Worm (Caenorhabditis elegans) whole organism, late embryonic: ENCODE data around the gene F36A4.4.

ENCODE experiments used
- C08G9.2 ChIP-seq: sonication (generic microtip); optimal IDR thresholded peaks from 2 replicates; lab custom pipeline; 2016; ENCODE audit warnings: mild to moderate bottlenecking, missing genetic modification characterization, moderate library complexity, missing compliant biosample characterization
- K02D7.2 ChIP-seq: sonication (generic microtip); optimal IDR thresholded peaks from 2 replicates; lab custom pipeline; 2017; ENCODE audit warnings: mild to moderate bottlenecking, missing genetic modification characterization, missing compliant biosample characterization
- T23F11.4 ChIP-seq: fragments of 200-800 bp; sonication (Bioruptor generic); optimal IDR thresholded peaks from 2 replicates; lab custom pipeline; 2018; ENCODE audit warnings: mild to moderate bottlenecking, missing genetic modification characterization, missing compliant biosample characterization
- Y22D7AL.16 ChIP-seq: sonication (generic microtip); optimal IDR thresholded peaks from 2 replicates; lab custom pipeline; 2016; ENCODE audit warnings: missing genetic modification characterization, missing compliant biosample characterization
- ahr-1 ChIP-seq: sonication (generic microtip); optimal IDR thresholded peaks from 2 replicates; lab custom pipeline; 2016; ENCODE audit warnings: missing genetic modification characterization, missing compliant biosample characterization
- ama-1 ChIP-seq: fragments of 150-350 bp; optimal IDR thresholded peaks from 2 replicates; lab custom pipeline; 2014
- ceh-18 ChIP-seq: sonication (generic microtip); optimal IDR thresholded peaks from 2 replicates; lab custom pipeline; 2016; ENCODE audit warnings: missing genetic modification characterization, missing compliant biosample characterization
- ceh-19 ChIP-seq: fragments of 200-800 bp; sonication (Bioruptor generic); optimal IDR thresholded peaks from 2 replicates; lab custom pipeline; 2018; ENCODE audit warnings: mild to moderate bottlenecking, missing genetic modification characterization, missing compliant biosample characterization
- ceh-30 ChIP-seq: fragments of 150-350 bp; optimal IDR thresholded peaks from 2 replicates; lab custom pipeline; 2014; ENCODE audit warnings: missing biosample characterization, missing genetic modification characterization
- ceh-45 ChIP-seq: fragments of 200-800 bp; sonication (Bioruptor generic); IDR thresholded peaks from 2 replicates; pipeline ENCODE4 v1.3.6; 2022; ENCODE audit warnings: missing genetic modification reagents, missing genetic modification characterization, missing compliant biosample characterization
- ceh-6 ChIP-seq: fragments of 200-800 bp; sonication (Bioruptor generic); optimal IDR thresholded peaks from 2 replicates; lab custom pipeline; 2018; ENCODE audit warnings: mild to moderate bottlenecking, missing genetic modification characterization, missing compliant biosample characterization
- ceh-9 ChIP-seq: sonication (generic microtip); optimal IDR thresholded peaks from 2 replicates; lab custom pipeline; 2016; ENCODE audit warnings: mild to moderate bottlenecking, missing genetic modification characterization, inconsistent platforms, missing compliant biosample characterization
- che-1 ChIP-seq: sonication (generic microtip); optimal IDR thresholded peaks from 2 replicates; lab custom pipeline; 2016; ENCODE audit warnings: mild to moderate bottlenecking, missing genetic modification characterization, missing compliant biosample characterization
- dmd-4 ChIP-seq: sonication (generic microtip); optimal IDR thresholded peaks from 2 replicates; lab custom pipeline; 2016; ENCODE audit warnings: borderline replicate concordance, missing genetic modification characterization, missing compliant biosample characterization
- elt-4 ChIP-seq: sonication (generic microtip); optimal IDR thresholded peaks from 2 replicates; lab custom pipeline; 2016; ENCODE audit warnings: missing genetic modification characterization, missing compliant biosample characterization
- eyg-1 ChIP-seq: sonication (generic microtip); optimal IDR thresholded peaks from 2 replicates; lab custom pipeline; 2016; ENCODE audit warnings: missing genotype, missing genetic modification characterization, missing compliant biosample characterization
- fax-1 ChIP-seq: sonication (generic microtip); optimal IDR thresholded peaks from 2 replicates; lab custom pipeline; 2016; ENCODE audit warnings: missing genotype, missing genetic modification characterization, missing compliant biosample characterization
- fkh-6 ChIP-seq: sonication (generic microtip); optimal IDR thresholded peaks from 2 replicates; lab custom pipeline; 2016; ENCODE audit warnings: missing genetic modification characterization, missing compliant biosample characterization
- hlh-15 ChIP-seq: sonication (generic microtip); optimal IDR thresholded peaks from 2 replicates; lab custom pipeline; 2016; ENCODE audit warnings: missing genetic modification characterization, missing compliant biosample characterization
- hlh-6 ChIP-seq: sonication (generic microtip); optimal IDR thresholded peaks from 2 replicates; lab custom pipeline; 2016; ENCODE audit warnings: missing genotype, missing genetic modification characterization, missing compliant biosample characterization
- madf-2 ChIP-seq: sonication (generic microtip); optimal IDR thresholded peaks from 2 replicates; lab custom pipeline; 2017; ENCODE audit warnings: missing genetic modification characterization, missing compliant biosample characterization
- nfya-1 ChIP-seq: sonication (generic microtip); optimal IDR thresholded peaks from 2 replicates; lab custom pipeline; 2017; ENCODE audit warnings: missing genetic modification characterization, mild to moderate bottlenecking, missing compliant biosample characterization, antibody characterized with exemption, moderate library complexity
- nhr-11 ChIP-seq: fragments of 150-350 bp; optimal IDR thresholded peaks from 2 replicates; lab custom pipeline; 2014; ENCODE audit warnings: missing biosample characterization, missing genetic modification characterization
- nhr-232 ChIP-seq: sonication (generic microtip); optimal IDR thresholded peaks from 2 replicates; lab custom pipeline; 2016; ENCODE audit warnings: missing genetic modification characterization, missing compliant biosample characterization
- odd-2 ChIP-seq: sonication (generic microtip); optimal IDR thresholded peaks from 2 replicates; lab custom pipeline; 2017; ENCODE audit warnings: antibody characterized with exemption, mild to moderate bottlenecking, missing genetic modification characterization, missing compliant biosample characterization
- pag-3 ChIP-seq: sonication (generic microtip); optimal IDR thresholded peaks from 2 replicates; lab custom pipeline; 2016; ENCODE audit warnings: missing compliant biosample characterization, missing genetic modification characterization, borderline replicate concordance
- pax-1 ChIP-seq: fragments of 150-350 bp; optimal IDR thresholded peaks from 2 replicates; lab custom pipeline; 2014; ENCODE audit warnings: missing biosample characterization, missing genetic modification characterization
- pha-2 ChIP-seq: sonication (generic microtip); optimal IDR thresholded peaks from 2 replicates; lab custom pipeline; 2017; ENCODE audit warnings: mild to moderate bottlenecking, missing genetic modification characterization, missing compliant biosample characterization
- pqm-1 ChIP-seq: sonication (generic microtip); optimal IDR thresholded peaks from 2 replicates; lab custom pipeline; 2016; ENCODE audit warnings: missing genetic modification characterization, missing compliant biosample characterization
- pros-1 ChIP-seq: fragments of 150-350 bp; optimal IDR thresholded peaks from 2 replicates; lab custom pipeline; 2014; ENCODE audit warnings: missing biosample characterization, missing genetic modification reagents, missing genetic modification characterization
- ref-2 ChIP-seq: sonication (generic microtip); optimal IDR thresholded peaks from 2 replicates; lab custom pipeline; 2016; ENCODE audit warnings: missing genetic modification characterization, missing compliant biosample characterization
- rnt-1 ChIP-seq: sonication (generic microtip); optimal IDR thresholded peaks from 2 replicates; lab custom pipeline; 2016; ENCODE audit warnings: missing genetic modification characterization, missing compliant biosample characterization
- sdc-2 ChIP-seq: sonication (generic microtip); optimal IDR thresholded peaks from 2 replicates; lab custom pipeline; 2016; ENCODE audit warnings: missing genotype, missing genetic modification characterization, missing compliant biosample characterization
- sox-4 ChIP-seq: sonication (generic microtip); optimal IDR thresholded peaks from 2 replicates; lab custom pipeline; 2017; ENCODE audit warnings: mild to moderate bottlenecking, missing genetic modification characterization, inconsistent platforms, missing compliant biosample characterization
- tbx-2 ChIP-seq: sonication (generic microtip); optimal IDR thresholded peaks from 2 replicates; lab custom pipeline; 2016; ENCODE audit warnings: missing genetic modification characterization, missing compliant biosample characterization
- ttx-3 ChIP-seq: sonication (generic microtip); optimal IDR thresholded peaks from 2 replicates; lab custom pipeline; 2016; ENCODE audit warnings: missing genetic modification reagents, missing genetic modification characterization, missing compliant biosample characterization
- unc-3 ChIP-seq, 2 experiments: fragments of 200-800 bp in 1 of 2; sonication (Bioruptor generic) in 1 of 2; sonication (generic microtip) in 1 of 2; conservative IDR thresholded peaks in 1 of 2; optimal IDR thresholded peaks in 1 of 2; 2 replicates each; pipeline versions ENCODE4 v1.3.6 to Lab custom; 2016 to 2022; ENCODE audit warnings: missing compliant biosample characterization in 2 of 2, missing genetic modification characterization in 2 of 2, missing genetic modification reagents in 1 of 2
- unc-42 ChIP-seq: sonication (generic microtip); optimal IDR thresholded peaks from 2 replicates; lab custom pipeline; 2016; ENCODE audit warnings: missing genotype, missing genetic modification characterization, missing compliant biosample characterization
- unc-86 ChIP-seq: sonication (generic microtip); optimal IDR thresholded peaks from 2 replicates; lab custom pipeline; 2016; ENCODE audit warnings: missing genetic modification characterization, missing compliant biosample characterization
- zip-5 ChIP-seq: sonication (generic microtip); optimal IDR thresholded peaks from 2 replicates; lab custom pipeline; 2016; ENCODE audit warnings: missing genetic modification characterization, missing compliant biosample characterization

The F36A4.4 gene

ce11 chrIV:4264649-4265048, 2.8 kb upstream of the F36A4.4 start:
- TF ChIP-seq hlh-6 (tag; lab: Kevin White, UChicago) (peak; percentile 63), tbx-2 (tag; lab: Kevin White, UChicago) (peak; percentile 6), ama-1 (lab: Kevin White, UChicago) (no peak), elt-4 (peak; percentile 15), C08G9.2 (tag; lab: Kevin White, UChicago) (peak; percentile 54), eyg-1 (tag; lab: Kevin White, UChicago) (no peak)

ce11 chrIV:4265224-4265623, 2.2 kb upstream of the F36A4.4 start, which contains the start of gene F36A4.5:
TSS of gene F36A4.5 (plus strand) at chrIV:4265524.
- TF ChIP-seq che-1 (tag; lab: Kevin White, UChicago) (no peak), odd-2 (no peak), unc-86 (tag; lab: Kevin White, UChicago) (no peak), hlh-6 (tag; lab: Kevin White, UChicago) (no peak), ceh-6 (GFP tag; lab: Kevin White, UChicago) (no peak), unc-3 (GFP tag; conservative IDR thresholded peaks at IDR 0.05; lab: Robert Waterston, UW) (no peak), unc-3 (tag; optimal IDR thresholded peaks at IDR 0.05; lab: Kevin White, UChicago) (no peak), ref-2 (tag; lab: Kevin White, UChicago) (no peak), madf-2 (no peak), pha-2 (no peak)

- no peak for TF ChIP-seq ahr-1 (tag; lab: Kevin White, UChicago)
- TF ChIP-seq pha-2, result no peak
- no peak for TF ChIP-seq sox-4 (tag; lab: Kevin White, UChicago)
- no peak for TF ChIP-seq nfya-1 (tag; lab: Kevin White, UChicago)
- TF ChIP-seq nhr-11, result no peak
- no peak for TF ChIP-seq C08G9.2 (tag; lab: Kevin White, UChicago)
- TF ChIP-seq pros-1, result no peak
- TF ChIP-seq tbx-2 (tag; lab: Kevin White, UChicago), result no peak
- TF ChIP-seq che-1 (tag; lab: Kevin White, UChicago), result no peak
- TF ChIP-seq sdc-2 (tag; lab: Kevin White, UChicago), result no peak
- TF ChIP-seq pax-1, result no peak
- TF ChIP-seq pag-3 (tag; lab: Kevin White, UChicago), result no peak
Measured at ce11 chrIV:4265951-4266350, 1.5 kb upstream of the F36A4.4 start.

ce11 chrIV:4269308-4269707, 1.9 kb downstream of the F36A4.4 start, which contains the start of gene F36A4.3:
TSS of gene F36A4.3 (plus strand) at chrIV:4269608.
- TF ChIP-seq fax-1 (tag; lab: Kevin White, UChicago), result no peak
- no peak for TF ChIP-seq eyg-1 (tag; lab: Kevin White, UChicago)
- no peak for TF ChIP-seq zip-5 (tag; lab: Kevin White, UChicago)
- no peak for TF ChIP-seq nhr-232 (tag; lab: Kevin White, UChicago)
- TF ChIP-seq pag-3 (tag; lab: Kevin White, UChicago), result no peak
- TF ChIP-seq ceh-18 (tag; lab: Kevin White, UChicago), result no peak
- no peak for TF ChIP-seq K02D7.2 (tag; lab: Kevin White, UChicago)
- TF ChIP-seq pqm-1, result no peak

ce11 chrIV:4270925-4271324, 3.5 kb downstream of the F36A4.4 start, which contains the start of gene F36A4.2:
TSS of gene F36A4.2 (plus strand) at chrIV:4271225.
- TF ChIP-seq hlh-15 (tag; lab: Kevin White, UChicago), result no peak
- no peak for TF ChIP-seq unc-42 (tag; lab: Kevin White, UChicago)
- no peak for TF ChIP-seq rnt-1 (tag; lab: Kevin White, UChicago)

ce11 chrIV:4272167-4272566, 4.7 kb downstream of the F36A4.4 start, which contains the start of gene F36A4.1:
TSS of gene F36A4.1 (plus strand) at chrIV:4272467.
- no peak for TF ChIP-seq ttx-3 (tag; lab: Kevin White, UChicago)
- TF ChIP-seq elt-4, result no peak
- no peak for TF ChIP-seq ceh-30 (tag; lab: Kevin White, UChicago)
- TF ChIP-seq dmd-4, result no peak
- TF ChIP-seq sox-4 (tag; lab: Kevin White, UChicago), result no peak
- no peak for TF ChIP-seq pha-2
- no peak for TF ChIP-seq T23F11.4 (GFP tag; lab: Kevin White, UChicago)
- TF ChIP-seq ceh-19 (GFP tag; lab: Kevin White, UChicago), result no peak
- no peak for TF ChIP-seq ceh-9
- TF ChIP-seq Y22D7AL.16 (tag; lab: Kevin White, UChicago), result no peak
- TF ChIP-seq ceh-45 (GFP tag; lab: Robert Waterston, UW), result no peak
- TF ChIP-seq tbx-2 (tag; lab: Kevin White, UChicago), result no peak
- TF ChIP-seq fkh-6 (tag; lab: Kevin White, UChicago), result no peak
